Fruit fly (Drosophila melanogaster): ENCODE data around the gene CG3919.

DNA sequence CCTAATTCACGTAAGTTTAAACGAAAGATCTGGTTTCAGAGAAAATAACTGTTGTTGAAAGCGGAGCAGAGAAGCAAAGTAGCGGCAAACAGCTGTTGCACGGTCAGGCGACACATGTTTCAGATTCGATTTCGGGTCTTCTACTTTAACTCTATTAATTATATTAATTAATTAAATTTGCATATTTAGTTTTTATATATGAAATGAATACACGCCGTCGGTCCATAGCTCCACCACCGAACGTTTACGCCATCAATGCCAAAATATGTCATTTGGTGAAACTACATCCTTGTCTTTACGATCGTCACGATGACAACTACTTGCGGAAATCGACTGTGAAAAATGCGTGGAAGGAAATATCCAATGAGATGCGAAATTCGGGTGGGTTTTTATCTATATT, 466 bp downstream of the CG3919 start:
- TF ChIP-seq Gug (GFP tag; IDR thresholded peaks at IDR 0.05) (no peak), CG32006 (GFP tag; optimal IDR thresholded peaks at IDR 0.05) (no peak), CG10669 (GFP tag; optimal IDR thresholded peaks at IDR 0.05) (peak; percentile 35), CG11762 (GFP tag; optimal IDR thresholded peaks at IDR 0.05; ENCODE audit: insufficient read depth) (no peak), CG6854 (GFP tag; optimal IDR thresholded peaks at IDR 0.05) (peak; percentile 29), CG10631 (GFP tag; optimal IDR thresholded peaks at IDR 0.05) (peak; percentile 28), Hr39 (GFP tag; optimal IDR thresholded peaks at IDR 0.05) (peak; percentile 11), fd59A (GFP tag; optimal IDR thresholded peaks at IDR 0.05) (peak; percentile 25), Sox15 (GFP tag; optimal IDR thresholded peaks at IDR 0.05) (no peak), Eip93F (GFP tag; optimal IDR thresholded peaks at IDR 0.05) (no peak)
